Worm (Caenorhabditis elegans): ENCODE measurements around the gene ZK228.1.

DNA sequence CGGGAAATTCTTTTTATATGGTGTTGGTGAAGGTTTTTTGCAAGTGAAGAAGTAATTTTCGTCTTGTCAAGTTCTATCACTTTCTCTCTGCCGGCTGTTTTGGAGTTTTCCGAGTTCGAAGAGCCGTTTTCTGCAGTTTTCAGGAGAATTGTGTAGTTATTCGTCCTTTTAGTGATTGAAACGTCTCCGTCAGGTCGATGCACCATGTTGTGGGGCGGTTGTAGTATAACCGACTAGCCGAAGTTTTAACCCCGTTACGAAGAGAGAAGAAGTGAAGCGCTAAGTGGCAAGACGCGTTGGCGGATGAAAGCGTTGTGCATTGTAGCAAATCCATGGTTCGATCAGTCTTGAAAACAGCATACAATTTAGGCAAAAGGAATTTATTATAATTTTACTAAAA, 41.5 kb upstream of the ZK228.1 start:
- TF ChIP-seq die-1 (tag; optimal IDR thresholded peaks at IDR 0.05), result no peak
- no peak for TF ChIP-seq lsy-27 (tag; optimal IDR thresholded peaks at IDR 0.05; ENCODE audit: borderline replicate concordance, insufficient read depth)
- TF ChIP-seq C06A6.2 (GFP tag; conservative IDR thresholded peaks at IDR 0.05), result no peak
- TF ChIP-seq ets-4 (GFP tag; optimal IDR thresholded peaks at IDR 0.05), result no peak
- TF ChIP-seq ztf-18 (tag; optimal IDR thresholded peaks at IDR 0.05), result no peak
- no peak for TF ChIP-seq unc-62 (GFP tag; optimal IDR thresholded peaks at IDR 0.05)
- no peak for TF ChIP-seq xnd-1 (tag; optimal IDR thresholded peaks at IDR 0.05)
- no peak for TF ChIP-seq snpc-4 (GFP tag; optimal IDR thresholded peaks at IDR 0.05)
- TF ChIP-seq snpc-4 (tag; optimal IDR thresholded peaks at IDR 0.05), result no peak
- no peak for TF ChIP-seq pha-4 (tag; optimal IDR thresholded peaks at IDR 0.05)
